Fruit fly (Drosophila melanogaster): ENCODE data around the gene CG1368.

- no peak for TF ChIP-seq CG6163 (GFP tag; IDR thresholded peaks at IDR 0.05)
- no peak for TF ChIP-seq CG10669 (GFP tag; optimal IDR thresholded peaks at IDR 0.05)
- TF ChIP-seq CG8119 (GFP tag; IDR thresholded peaks at IDR 0.05), result peak; percentile 54; the same call in 2 of the 3 replicates
- TF ChIP-seq Met (GFP tag; optimal IDR thresholded peaks at IDR 0.05), result no peak
- TF ChIP-seq vri (GFP tag; optimal IDR thresholded peaks at IDR 0.05), result no peak
- no peak for TF ChIP-seq Blimp-1 (GFP tag; optimal IDR thresholded peaks at IDR 0.05)
- peak; percentile 39 for TF ChIP-seq CG3919 (GFP tag; optimal IDR thresholded peaks at IDR 0.05)
- no peak for TF ChIP-seq fd85E (GFP tag; optimal IDR thresholded peaks at IDR 0.05)
- TF ChIP-seq topi (GFP tag; optimal IDR thresholded peaks at IDR 0.05), result no peak
- no peak for TF ChIP-seq fd59A (GFP tag; optimal IDR thresholded peaks at IDR 0.05)
- no peak for TF ChIP-seq Hr39 (GFP tag; optimal IDR thresholded peaks at IDR 0.05)
- no peak for TF ChIP-seq esn (GFP tag; optimal IDR thresholded peaks at IDR 0.05)
- TF ChIP-seq CG6792 (GFP tag; optimal IDR thresholded peaks at IDR 0.05), result no peak
These were observed 39.1 kb downstream of the CG1368 start for dm6 chrX:14213509-14214154.
